Worm (Caenorhabditis elegans) whole organism, early embryonic: ENCODE results near the gene ceh-23.

Experiments
- B0310.2 ChIP-seq: sonication (generic microtip); optimal IDR thresholded peaks from 2 replicates; lab custom pipeline; 2016; ENCODE audit warnings: mild to moderate bottlenecking, missing genetic modification characterization, missing compliant biosample characterization
- aly-1 ChIP-seq: sonication (generic microtip); optimal IDR thresholded peaks from 2 replicates; lab custom pipeline; 2016; ENCODE audit warnings: missing genetic modification characterization, missing compliant biosample characterization
- ama-1 ChIP-seq: fragments of 150-350 bp; optimal IDR thresholded peaks from 2 replicates; lab custom pipeline; 2014
- ets-7 ChIP-seq: sonication (generic microtip); optimal IDR thresholded peaks from 2 replicates; lab custom pipeline; 2016; ENCODE audit warnings: missing genotype, missing genetic modification characterization, missing compliant biosample characterization
- hmbx-1 ChIP-seq: sonication (generic microtip); optimal IDR thresholded peaks from 2 replicates; lab custom pipeline; 2016; ENCODE audit warnings: mild to moderate bottlenecking, missing genetic modification characterization, missing compliant biosample characterization
- scrt-1 ChIP-seq: fragments of 200-800 bp; sonication (Bioruptor generic); IDR thresholded peaks from 2 replicates; pipeline ENCODE4 v1.3.6; 2022; ENCODE audit warnings: missing genetic modification characterization, missing compliant biosample characterization
- sea-1 ChIP-seq: fragments of 200-800 bp; sonication (Bioruptor generic); conservative IDR thresholded peaks from 2 replicates; pipeline ENCODE4 v1.3.6; 2022; ENCODE audit warnings: missing genetic modification characterization, missing compliant biosample characterization
- tbx-37 ChIP-seq: fragments of 200-800 bp; sonication (Bioruptor generic); conservative IDR thresholded peaks from 2 replicates; pipeline ENCODE4 v1.3.6; 2022; ENCODE audit warnings: missing genetic modification reagents, missing genetic modification characterization, missing compliant biosample characterization
- tra-4 ChIP-seq: sonication (generic microtip); optimal IDR thresholded peaks from 2 replicates; lab custom pipeline; 2017; ENCODE audit warnings: missing genetic modification characterization, missing compliant biosample characterization

DNA sequence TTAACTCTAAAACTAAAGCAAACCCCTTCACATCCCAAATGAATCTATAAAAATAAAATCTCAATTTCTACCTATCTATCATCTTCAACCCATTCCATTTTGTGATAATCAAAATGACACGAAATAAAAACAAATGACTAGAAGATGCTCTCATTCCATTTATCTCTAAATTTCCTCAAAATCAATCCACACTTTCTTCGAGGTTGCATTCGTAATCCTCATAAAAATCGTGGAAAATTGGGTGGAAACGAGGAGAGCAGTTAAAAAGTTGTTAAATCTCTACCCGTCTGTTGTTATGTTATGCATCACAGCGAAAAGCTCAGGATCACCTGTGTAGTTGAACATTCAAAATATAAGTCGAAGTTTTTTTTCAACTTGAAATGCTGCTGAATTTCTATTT lies 32.4 kb upstream of the ceh-23 start:
- TF ChIP-seq hmbx-1 (tag; lab: Kevin White, UChicago) (no peak), ets-7 (no peak), scrt-1 (GFP tag; lab: Robert Waterston, UW) (no peak), ama-1 (lab: Kevin White, UChicago) (no peak), sea-1 (no peak), tbx-37 (no peak), B0310.2 (no peak), tra-4 (no peak), aly-1 (tag; lab: Kevin White, UChicago) (no peak)
